Worm (Caenorhabditis elegans) whole organism, young adult: ENCODE results near the gene T25C12.3.

Experiments
- B0035.1 ChIP-seq: sonication (generic microtip); optimal IDR thresholded peaks from 2 replicates; lab custom pipeline; 2016; ENCODE audit warnings: missing genetic modification characterization, mild to moderate bottlenecking, missing compliant biosample characterization, missing genotype, missing genetic modification reagents
- B0336.3 ChIP-seq: fragments of 200-800 bp; sonication (Bioruptor generic); IDR thresholded peaks from 2 replicates; pipeline ENCODE4 v1.3.6; 2022; ENCODE audit warnings: missing genetic modification characterization, missing compliant biosample characterization
- C17E4.6 ChIP-seq: fragments of 200-800 bp; sonication (Bioruptor generic); IDR thresholded peaks from 2 replicates; pipeline ENCODE4 v1.3.6; 2022; ENCODE audit warnings: missing genetic modification reagents, missing genetic modification characterization, missing compliant biosample characterization
- F10E7.11 ChIP-seq: sonication (generic microtip); optimal IDR thresholded peaks from 2 replicates; lab custom pipeline; 2017; ENCODE audit warnings: mild to moderate bottlenecking, missing genetic modification characterization, moderate library complexity, missing compliant biosample characterization
- F33H1.4 ChIP-seq: fragments of 200-800 bp; sonication (Bioruptor generic); IDR thresholded peaks from 2 replicates; pipeline ENCODE4 v1.3.6; 2022; ENCODE audit warnings: missing genetic modification reagents, missing genetic modification characterization, missing compliant biosample characterization
- F37B4.10 ChIP-seq: fragments of 200-800 bp; sonication (Bioruptor generic); IDR thresholded peaks from 2 replicates; pipeline ENCODE4 v1.3.6; 2022; ENCODE audit warnings: missing genetic modification characterization, missing compliant biosample characterization
- F39B2.1 ChIP-seq: fragments of 200-800 bp; sonication (Bioruptor generic); IDR thresholded peaks from 2 replicates; pipeline ENCODE4 v1.3.6; 2022; ENCODE audit warnings: missing genetic modification reagents, missing genetic modification characterization, missing compliant biosample characterization
- F57A8.1 ChIP-seq: fragments of 200-800 bp; sonication (Bioruptor generic); optimal IDR thresholded peaks from 2 replicates; lab custom pipeline; 2018; ENCODE audit warnings: mild to moderate bottlenecking, missing genetic modification characterization, moderate library complexity, missing compliant biosample characterization
- K11D2.4 ChIP-seq: fragments of 200-800 bp; sonication (Bioruptor generic); IDR thresholded peaks from 2 replicates; pipeline ENCODE4 v1.3.6; 2022; ENCODE audit warnings: missing genetic modification reagents, missing genetic modification characterization, missing compliant biosample characterization
- K12H6.12 ChIP-seq: fragments of 200-800 bp; sonication (Bioruptor generic); optimal IDR thresholded peaks from 2 replicates; lab custom pipeline; 2018; ENCODE audit warnings: mild to moderate bottlenecking, missing genetic modification characterization, missing compliant biosample characterization
- T26A5.8 ChIP-seq: sonication (generic microtip); optimal IDR thresholded peaks from 2 replicates; lab custom pipeline; 2016; ENCODE audit warnings: missing genetic modification characterization, missing compliant biosample characterization
- Y79H2A.3 ChIP-seq: fragments of 200-800 bp; sonication (Bioruptor generic); conservative IDR thresholded peaks from 2 replicates; pipeline ENCODE4 v1.3.6; 2022; ENCODE audit warnings: missing genetic modification reagents, missing genetic modification characterization, missing compliant biosample characterization
- atf-7 ChIP-seq: sonication (generic microtip); optimal IDR thresholded peaks from 2 replicates; lab custom pipeline; 2017; ENCODE audit warnings: mild to moderate bottlenecking, missing genetic modification characterization, missing compliant biosample characterization
- athp-1 ChIP-seq: sonication (generic microtip); optimal IDR thresholded peaks from 2 replicates; lab custom pipeline; 2017; ENCODE audit warnings: mild to moderate bottlenecking, missing genetic modification characterization, missing compliant biosample characterization
- attf-5 ChIP-seq: fragments of 200-800 bp; sonication (Bioruptor generic); optimal IDR thresholded peaks from 2 replicates; lab custom pipeline; 2018; ENCODE audit warnings: mild to moderate bottlenecking, missing genetic modification characterization, missing compliant biosample characterization
- ccch-3 ChIP-seq: fragments of 200-800 bp; sonication (Bioruptor generic); optimal IDR thresholded peaks from 2 replicates; lab custom pipeline; 2018; ENCODE audit warnings: mild to moderate bottlenecking, missing genetic modification characterization, missing compliant biosample characterization
- cebp-2 ChIP-seq: fragments of 200-800 bp; sonication (Bioruptor generic); IDR thresholded peaks from 2 replicates; pipeline ENCODE4 v1.3.6; 2022; ENCODE audit warnings: missing genetic modification characterization, missing compliant biosample characterization
- ceh-100 ChIP-seq: fragments of 200-800 bp; sonication (Bioruptor generic); IDR thresholded peaks from 2 replicates; pipeline ENCODE4 v1.3.6; 2022; ENCODE audit warnings: missing genetic modification reagents, missing genetic modification characterization, missing compliant biosample characterization
- ceh-27 ChIP-seq: fragments of 200-800 bp; sonication (Bioruptor generic); optimal IDR thresholded peaks from 2 replicates; lab custom pipeline; 2018; ENCODE audit warnings: mild to moderate bottlenecking, missing genetic modification characterization, moderate library complexity, missing compliant biosample characterization
- egl-18 ChIP-seq: fragments of 200-800 bp; sonication (Bioruptor generic); IDR thresholded peaks from 2 replicates; pipeline ENCODE4 v1.3.6; 2022; ENCODE audit warnings: missing genetic modification reagents, missing genetic modification characterization, missing compliant biosample characterization
- ekl-4 ChIP-seq: fragments of 200-800 bp; sonication (Bioruptor generic); IDR thresholded peaks from 2 replicates; pipeline ENCODE4 v1.3.6; 2022; ENCODE audit warnings: missing genetic modification reagents, missing genetic modification characterization, missing compliant biosample characterization
- ets-4 ChIP-seq: fragments of 200-800 bp; sonication (Bioruptor generic); optimal IDR thresholded peaks from 2 replicates; lab custom pipeline; 2018; ENCODE audit warnings: mild to moderate bottlenecking, missing genetic modification characterization, missing compliant biosample characterization
- fkh-3 ChIP-seq: sonication (generic microtip); optimal IDR thresholded peaks from 2 replicates; lab custom pipeline; 2016; ENCODE audit warnings: mild to moderate bottlenecking, missing genetic modification characterization, missing compliant biosample characterization
- him-1 ChIP-seq: sonication (generic microtip); optimal IDR thresholded peaks from 2 replicates; lab custom pipeline; 2016; ENCODE audit warnings: missing genotype, missing genetic modification reagents, missing genetic modification characterization, missing compliant biosample characterization
- hmg-20 ChIP-seq: fragments of 200-800 bp; sonication (Bioruptor generic); IDR thresholded peaks from 2 replicates; pipeline ENCODE4 v1.3.6; 2022; ENCODE audit warnings: missing genetic modification reagents, missing genetic modification characterization, missing compliant biosample characterization
- hrde-1 ChIP-seq: sonication (generic microtip); optimal IDR thresholded peaks from 2 replicates; lab custom pipeline; 2016; ENCODE audit warnings: missing genetic modification characterization, mild to moderate bottlenecking, missing compliant biosample characterization, moderate library complexity, missing genotype, missing genetic modification reagents, borderline replicate concordance
- hsf-1 ChIP-seq: fragments of 200-800 bp; sonication (Bioruptor generic); IDR thresholded peaks from 2 replicates; pipeline ENCODE4 v1.3.6; 2022; ENCODE audit warnings: missing genetic modification reagents, missing genetic modification characterization, missing compliant biosample characterization
- lag-1 ChIP-seq: fragments of 200-800 bp; sonication (Bioruptor generic); IDR thresholded peaks from 2 replicates; pipeline ENCODE4 v1.3.6; 2022; ENCODE audit warnings: missing genetic modification reagents, missing genetic modification characterization, missing compliant biosample characterization
- let-607 ChIP-seq, 2 experiments: fragments of 200-800 bp in 1 of 2; sonication (Bioruptor generic) in 1 of 2; sonication (generic microtip) in 1 of 2; optimal IDR thresholded peaks; 2 replicates each; lab custom pipeline; 2016 to 2018; ENCODE audit warnings: mild to moderate bottlenecking in 2 of 2, missing compliant biosample characterization in 2 of 2, missing genetic modification characterization in 2 of 2, moderate library complexity in 2 of 2, missing genotype in 1 of 2
- lin-26 ChIP-seq: fragments of 200-800 bp; sonication (Bioruptor generic); IDR thresholded peaks from 2 replicates; pipeline ENCODE4 v1.3.6; 2022; ENCODE audit warnings: missing genetic modification reagents, missing genetic modification characterization, missing compliant biosample characterization
- lin-40 ChIP-seq: sonication (generic microtip); optimal IDR thresholded peaks from 2 replicates; lab custom pipeline; 2016; ENCODE audit warnings: missing genetic modification characterization, mild to moderate bottlenecking, missing compliant biosample characterization, missing genotype, missing genetic modification reagents
- nfya-1 ChIP-seq: sonication (generic microtip); optimal IDR thresholded peaks from 2 replicates; lab custom pipeline; 2017; ENCODE audit warnings: antibody characterized with exemption, missing compliant biosample characterization, missing genetic modification characterization, borderline replicate concordance; ENCODE audit not compliant: insufficient read depth
- nhr-27 ChIP-seq: fragments of 200-800 bp; sonication (Bioruptor generic); optimal IDR thresholded peaks from 2 replicates; lab custom pipeline; 2018; ENCODE audit warnings: mild to moderate bottlenecking, missing genetic modification characterization, moderate library complexity, missing compliant biosample characterization
- nhr-80 ChIP-seq: sonication (generic microtip); optimal IDR thresholded peaks from 2 replicates; lab custom pipeline; 2016; ENCODE audit warnings: missing genetic modification characterization, missing compliant biosample characterization
- nhr-90 ChIP-seq: sonication (generic microtip); optimal IDR thresholded peaks from 2 replicates; lab custom pipeline; 2016; ENCODE audit warnings: missing genotype, mild to moderate bottlenecking, missing genetic modification characterization, missing compliant biosample characterization
- snpc-1.1 ChIP-seq: sonication (generic microtip); optimal IDR thresholded peaks from 2 replicates; lab custom pipeline; 2017; ENCODE audit warnings: missing genetic modification characterization, mild to moderate bottlenecking, missing compliant biosample characterization, antibody characterized with exemption, moderate library complexity, missing genotype, missing genetic modification reagents; ENCODE audit not compliant: insufficient read depth
- tbx-9 ChIP-seq: sonication (generic microtip); optimal IDR thresholded peaks from 2 replicates; lab custom pipeline; 2016; ENCODE audit warnings: borderline replicate concordance, missing genetic modification characterization, inconsistent platforms, missing compliant biosample characterization
- unc-62 ChIP-seq: fragments of 150-350 bp; optimal IDR thresholded peaks from 2 replicates; lab custom pipeline; 2014; ENCODE audit warnings: missing biosample characterization, missing genetic modification reagents, missing genetic modification characterization
- xnd-1 ChIP-seq: sonication (generic microtip); optimal IDR thresholded peaks from 2 replicates; lab custom pipeline; 2016; ENCODE audit warnings: missing genotype, missing genetic modification reagents, missing genetic modification characterization, missing compliant biosample characterization
- zfh-2 ChIP-seq: fragments of 200-800 bp; sonication (Bioruptor generic); conservative IDR thresholded peaks from 2 replicates; pipeline ENCODE4 v1.3.6; 2022; ENCODE audit warnings: missing genetic modification reagents, missing genetic modification characterization, missing compliant biosample characterization
- ztf-18 ChIP-seq: sonication (generic microtip); optimal IDR thresholded peaks from 2 replicates; lab custom pipeline; 2016; ENCODE audit warnings: missing genotype, mild to moderate bottlenecking, missing genetic modification characterization, missing compliant biosample characterization
- ztf-22 ChIP-seq: fragments of 200-800 bp; sonication (Bioruptor generic); optimal IDR thresholded peaks from 2 replicates; lab custom pipeline; 2018; ENCODE audit warnings: mild to moderate bottlenecking, missing genetic modification characterization, moderate library complexity, missing compliant biosample characterization
- ztf-25 ChIP-seq: fragments of 200-800 bp; sonication (Bioruptor generic); IDR thresholded peaks from 2 replicates; pipeline ENCODE4 v1.3.6; 2022; ENCODE audit warnings: missing genetic modification reagents, missing genetic modification characterization, missing compliant biosample characterization
- ztf-3 ChIP-seq: fragments of 200-800 bp; sonication (Bioruptor generic); optimal IDR thresholded peaks from 2 replicates; lab custom pipeline; 2018; ENCODE audit warnings: mild to moderate bottlenecking, missing genetic modification characterization, missing compliant biosample characterization
- ztf-6 ChIP-seq: fragments of 200-800 bp; sonication (Bioruptor generic); IDR thresholded peaks from 2 replicates; pipeline ENCODE4 v1.3.6; 2022; ENCODE audit warnings: missing genetic modification reagents, missing genetic modification characterization, missing compliant biosample characterization

Gene T25C12.3

DNA sequence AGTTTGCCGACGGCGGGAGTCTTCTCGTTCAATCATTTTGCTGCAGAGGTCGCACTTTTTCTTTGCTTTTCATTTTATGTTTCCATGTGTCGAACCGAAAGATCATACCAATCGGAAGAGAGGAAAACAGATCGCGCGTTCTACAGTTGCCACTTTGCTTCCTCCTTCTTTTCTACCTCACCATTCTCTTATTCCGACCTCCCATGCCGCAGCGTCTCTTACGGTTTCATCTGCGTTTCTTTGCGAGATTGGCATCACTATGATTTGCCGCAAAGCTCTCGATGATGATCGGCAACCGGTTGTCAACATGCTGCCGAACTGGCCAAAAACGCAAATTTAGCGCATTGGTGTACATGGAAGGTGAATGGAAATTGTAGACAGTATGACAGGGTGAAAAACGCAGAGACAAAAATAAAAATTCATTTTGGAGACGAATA is 25.6 kb downstream of the T25C12.3 start:
- 0 out of 2 replicates have a peak, but pooled peaks have one; percentile 42 for TF ChIP-seq ztf-25 (GFP tag; lab: Robert Waterston, UW)
- TF ChIP-seq athp-1 (tag; lab: Kevin White, UChicago), result no peak
- TF ChIP-seq unc-62 (GFP tag; lab: Kevin White, UChicago), result no peak
- TF ChIP-seq F37B4.10 (GFP tag; lab: Robert Waterston, UW), result 0 out of 2 replicates have a peak, but pooled peaks have one; percentile 22
- TF ChIP-seq lag-1, result no peak
- TF ChIP-seq zfh-2 (GFP tag; lab: Robert Waterston, UW), result 0 out of 2 replicates have a peak, but pooled peaks have one; percentile 47

DNA sequence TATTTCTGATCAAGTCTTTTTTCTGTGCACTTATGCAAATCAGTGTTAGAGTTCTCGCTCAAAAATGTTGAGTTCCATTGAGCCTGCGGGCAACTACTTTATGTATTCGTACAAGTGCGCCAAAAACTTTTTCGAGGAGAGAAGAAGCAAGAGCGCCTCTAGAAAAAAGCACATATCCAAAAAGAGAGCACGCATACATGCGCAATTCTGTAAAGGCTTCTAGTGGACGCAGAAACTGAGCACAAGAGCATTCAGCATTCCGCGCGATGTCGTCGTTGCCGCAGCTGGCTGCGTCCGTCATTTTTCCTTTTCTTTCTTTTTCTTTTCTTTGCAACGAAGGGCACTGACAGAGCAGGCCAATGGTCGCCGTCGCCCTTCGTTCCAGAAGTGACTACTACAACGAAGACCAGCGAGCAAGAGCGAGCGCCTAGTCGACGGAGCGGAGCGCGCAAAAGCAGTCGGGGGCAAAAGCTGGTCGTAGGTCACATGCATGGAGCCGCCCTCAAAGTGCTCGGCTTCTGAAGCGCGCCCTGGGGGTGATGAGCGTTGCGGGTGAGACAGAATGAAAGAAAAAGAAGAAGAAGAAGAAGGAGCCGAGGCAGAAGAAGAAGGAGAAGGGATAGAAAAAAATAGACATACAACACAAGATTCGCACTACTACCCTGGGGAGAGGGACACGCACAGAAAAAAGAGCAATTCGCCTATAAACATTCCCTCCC is 26.7 kb downstream of the T25C12.3 start:
- TF ChIP-seq ceh-100 (no peak), nhr-90 (tag; lab: Kevin White, UChicago) (no peak), lin-26 (GFP tag; lab: Robert Waterston, UW) (no peak), him-1 (tag; lab: Kevin White, UChicago) (no peak), F33H1.4 (no peak), F39B2.1 (GFP tag; lab: Robert Waterston, UW) (no peak), lin-40 (tag; lab: Kevin White, UChicago) (peak; percentile 66), K12H6.12 (peak; percentile 86), K11D2.4 (GFP tag; lab: Robert Waterston, UW) (no peak), egl-18 (GFP tag; lab: Robert Waterston, UW) (no peak), hmg-20 (GFP tag; lab: Robert Waterston, UW) (no peak), atf-7 (tag; lab: Kevin White, UChicago) (peak; percentile 24), C17E4.6 (no peak), T26A5.8 (tag; lab: Kevin White, UChicago) (no peak), attf-5 (GFP tag; lab: Kevin White, UChicago) (peak; percentile 3), snpc-1.1 (tag; lab: Kevin White, UChicago) (no peak), ceh-27 (no peak), ztf-22 (no peak), ets-4 (no peak), cebp-2 (GFP tag; lab: Robert Waterston, UW) (no peak), nfya-1 (tag; lab: Kevin White, UChicago) (no peak), ztf-3 (GFP tag; lab: Kevin White, UChicago) (no peak), B0035.1 (no peak), nhr-27 (tag; lab: Kevin White, UChicago) (no peak), nhr-80 (tag; lab: Kevin White, UChicago) (no peak), hsf-1 (no peak), xnd-1 (tag; lab: Kevin White, UChicago) (no peak), Y79H2A.3 (GFP tag; lab: Robert Waterston, UW) (no peak), let-607 (tag; optimal IDR thresholded peaks at IDR 0.05; lab: Kevin White, UChicago) (peak in 1 of 2 experiments; percentile 15), ztf-18 (tag; lab: Kevin White, UChicago) (no peak), F57A8.1 (GFP tag; lab: Kevin White, UChicago) (no peak), ztf-6 (GFP tag; lab: Robert Waterston, UW) (no peak), B0336.3 (peak; percentile 48; the same call in 1 of the 2 replicates), ccch-3 (GFP tag; lab: Kevin White, UChicago) (no peak), ekl-4 (GFP tag; lab: Robert Waterston, UW) (no peak), F10E7.11 (tag; lab: Kevin White, UChicago) (no peak), hrde-1 (tag; lab: Kevin White, UChicago) (no peak), fkh-3 (no peak), tbx-9 (tag; lab: Kevin White, UChicago) (no peak)
